Fruit fly (Drosophila melanogaster) whole organism, embryonic: ENCODE measurements around the gene CG5828.

Source experiments
- Atf3 ChIP-seq: fragments of 200-800 bp; sonication (Bioruptor generic); optimal IDR thresholded peaks from 3 replicates; lab custom pipeline; 2016; ENCODE audit warnings: missing biosample characterization, missing genetic modification characterization
- CG10321 ChIP-seq: fragments of 200-800 bp; sonication (Bioruptor generic); IDR thresholded peaks from 2 replicates; pipeline ENCODE4 v1.3.6; 2022; ENCODE audit warnings: missing biosample characterization, missing genetic modification characterization
- CG10366 ChIP-seq: fragments of 200-800 bp; sonication (Bioruptor generic); IDR thresholded peaks from 2 replicates; pipeline ENCODE4 v1.3.6; 2022; ENCODE audit warnings: missing biosample characterization, missing genetic modification characterization
- CG15514 ChIP-seq: fragments of 200-800 bp; sonication (Bioruptor generic); optimal IDR thresholded peaks from 3 replicates; lab custom pipeline; 2017; ENCODE audit warnings: missing biosample characterization, missing genetic modification characterization, mild to moderate bottlenecking, moderate library complexity, missing genetic modification reagents
- CG18262 ChIP-seq: fragments of 200-800 bp; optimal IDR thresholded peaks from 3 replicates; lab custom pipeline; 2019; ENCODE audit warnings: missing biosample characterization, mild to moderate bottlenecking, missing genetic modification characterization, moderate library complexity
- CG2199 ChIP-seq: fragments of 200-800 bp; sonication (Bioruptor generic); IDR thresholded peaks from 3 replicates; pipeline ENCODE4 v1.3.6; 2022; ENCODE audit warnings: missing biosample characterization, missing genetic modification characterization
- CG32772 ChIP-seq: fragments of 200-800 bp; sonication (Bioruptor generic); IDR thresholded peaks from 2 replicates; pipeline ENCODE4 v1.3.6; 2022; ENCODE audit warnings: missing biosample characterization, missing genetic modification characterization
- CG4730 ChIP-seq: fragments of 200-800 bp; sonication (Bioruptor generic); IDR thresholded peaks from 2 replicates; pipeline ENCODE4 v1.3.6; 2022; ENCODE audit warnings: missing biosample characterization, missing genetic modification characterization
- CG5180 ChIP-seq: fragments of 200-800 bp; sonication (Bioruptor generic); optimal IDR thresholded peaks from 3 replicates; lab custom pipeline; 2017; ENCODE audit warnings: missing biosample characterization, missing genetic modification characterization, mild to moderate bottlenecking, moderate library complexity, missing genetic modification reagents
- CG5953 ChIP-seq: fragments of 200-800 bp; sonication (Bioruptor generic); IDR thresholded peaks from 2 replicates; pipeline ENCODE4 v1.3.6; 2022; ENCODE audit warnings: missing biosample characterization, missing genetic modification characterization
- CG6683 ChIP-seq: fragments of 200-800 bp; sonication (Bioruptor generic); optimal IDR thresholded peaks from 2 replicates; lab custom pipeline; 2017; ENCODE audit warnings: missing biosample characterization, mild to moderate bottlenecking, missing genetic modification characterization, missing genetic modification reagents
- CG7745 ChIP-seq: fragments of 200-800 bp; sonication (Bioruptor generic); optimal IDR thresholded peaks from 2 replicates; lab custom pipeline; 2018; ENCODE audit warnings: missing biosample characterization, mild to moderate bottlenecking, missing genetic modification characterization, moderate library complexity
- CG9876 ChIP-seq: fragments of 200-800 bp; sonication (Bioruptor generic); optimal IDR thresholded peaks from 2 replicates; lab custom pipeline; 2016; ENCODE audit warnings: missing biosample characterization, missing genetic modification characterization
- Dek ChIP-seq: fragments of 200-800 bp; sonication (Bioruptor generic); optimal IDR thresholded peaks from 3 replicates; lab custom pipeline; 2019; ENCODE audit warnings: missing biosample characterization, mild to moderate bottlenecking, missing genetic modification characterization, moderate library complexity
- Dll ChIP-seq: fragments of 200-800 bp; sonication (Bioruptor generic); IDR thresholded peaks from 4 replicates; pipeline ENCODE4 v1.3.6; 2022; ENCODE audit warnings: missing biosample characterization, missing genetic modification characterization; ENCODE audit not compliant: partially characterized antibody
- Drgx ChIP-seq: fragments of 200-800 bp; sonication (Bioruptor generic); IDR thresholded peaks from 2 replicates; pipeline ENCODE4 v1.3.6; 2022; ENCODE audit warnings: missing biosample characterization, missing genetic modification characterization
- ERR ChIP-seq: fragments of 200-800 bp; sonication (Bioruptor generic); optimal IDR thresholded peaks from 2 replicates; lab custom pipeline; 2016; ENCODE audit warnings: missing biosample characterization, missing genetic modification characterization
- HLH54F ChIP-seq: fragments of 200-800 bp; sonication (Bioruptor generic); optimal IDR thresholded peaks from 3 replicates; lab custom pipeline; 2016; ENCODE audit warnings: missing biosample characterization, missing genetic modification characterization
- NK7.1 ChIP-seq: fragments of 200-800 bp; sonication (Bioruptor generic); optimal IDR thresholded peaks from 3 replicates; lab custom pipeline; 2016; ENCODE audit warnings: missing biosample characterization, missing genetic modification characterization
- Nf-YA ChIP-seq: fragments of 200-800 bp; sonication (Bioruptor generic); IDR thresholded peaks from 2 replicates; pipeline ENCODE4 v1.3.6; 2022; ENCODE audit warnings: missing biosample characterization, missing genetic modification characterization
- Nf-YC ChIP-seq: fragments of 200-800 bp; optimal IDR thresholded peaks from 3 replicates; lab custom pipeline; 2019; ENCODE audit warnings: missing biosample characterization, mild to moderate bottlenecking, missing genetic modification characterization, moderate library complexity
- NfI ChIP-seq: fragments of 200-800 bp; sonication (Bioruptor generic); optimal IDR thresholded peaks from 3 replicates; lab custom pipeline; 2018; ENCODE audit warnings: missing biosample characterization, mild to moderate bottlenecking, missing genetic modification characterization, moderate library complexity
- Opbp ChIP-seq: fragments of 200-800 bp; sonication (Bioruptor generic); IDR thresholded peaks from 3 replicates; pipeline ENCODE4 v1.3.6; 2022; ENCODE audit warnings: missing biosample characterization, missing genetic modification characterization; ENCODE audit not compliant: partially characterized antibody
- Side ChIP-seq: fragments of 200-800 bp; sonication (Bioruptor generic); optimal IDR thresholded peaks from 2 replicates; lab custom pipeline; 2016; ENCODE audit warnings: missing biosample characterization, missing genetic modification characterization
- Sry-δ ChIP-seq: fragments of 200-800 bp; sonication (Bioruptor generic); optimal IDR thresholded peaks from 2 replicates; lab custom pipeline; 2016; ENCODE audit warnings: missing biosample characterization, missing genetic modification characterization
- Usf ChIP-seq: fragments of 200-800 bp; sonication (Bioruptor generic); optimal IDR thresholded peaks from 2 replicates; lab custom pipeline; 2017; ENCODE audit warnings: missing genotype, missing biosample characterization, missing genetic modification characterization
- ac ChIP-seq: fragments of 200-800 bp; sonication (Bioruptor generic); optimal IDR thresholded peaks from 3 replicates; lab custom pipeline; 2017; ENCODE audit warnings: missing biosample characterization, mild to moderate bottlenecking, missing genetic modification characterization
- az2 ChIP-seq: fragments of 200-800 bp; sonication (Bioruptor generic); optimal IDR thresholded peaks from 3 replicates; lab custom pipeline; 2016; ENCODE audit warnings: missing biosample characterization, missing genetic modification characterization
- cas ChIP-seq: fragments of 200-800 bp; sonication (Bioruptor generic); IDR thresholded peaks from 2 replicates; pipeline ENCODE4 v1.3.6; 2022; ENCODE audit warnings: missing biosample characterization, missing genetic modification characterization
- chn ChIP-seq: fragments of 200-800 bp; sonication (Bioruptor generic); optimal IDR thresholded peaks from 2 replicates; lab custom pipeline; 2016; ENCODE audit warnings: missing biosample characterization, missing genetic modification characterization
- corto ChIP-seq: fragments of 200-800 bp; sonication (Bioruptor generic); optimal IDR thresholded peaks from 2 replicates; lab custom pipeline; 2016; ENCODE audit warnings: missing biosample characterization, mild to moderate bottlenecking, missing genetic modification characterization, moderate library complexity
- dati ChIP-seq: fragments of 200-800 bp; sonication (Bioruptor generic); IDR thresholded peaks from 2 replicates; pipeline ENCODE4 v1.3.6; 2022; ENCODE audit warnings: missing biosample characterization, missing genetic modification characterization
- en ChIP-seq: fragments of 200-800 bp; sonication (Bioruptor generic); optimal IDR thresholded peaks from 2 replicates; lab custom pipeline; 2016; ENCODE audit warnings: missing biosample characterization, missing genetic modification characterization
- fd64A ChIP-seq: fragments of 200-800 bp; sonication (Bioruptor generic); optimal IDR thresholded peaks from 3 replicates; lab custom pipeline; 2018; ENCODE audit warnings: missing biosample characterization, mild to moderate bottlenecking, missing genetic modification characterization
- grn ChIP-seq: fragments of 200-800 bp; sonication (Bioruptor generic); optimal IDR thresholded peaks from 3 replicates; lab custom pipeline; 2017; ENCODE audit warnings: missing biosample characterization, missing genetic modification characterization
- gro ChIP-seq: fragments of 200-800 bp; sonication (Bioruptor generic); optimal IDR thresholded peaks from 2 replicates; lab custom pipeline; 2016; ENCODE audit warnings: missing biosample characterization, missing genetic modification characterization
- gsb-n ChIP-seq: fragments of 200-800 bp; sonication (Bioruptor generic); optimal IDR thresholded peaks from 3 replicates; lab custom pipeline; 2018; ENCODE audit warnings: missing biosample characterization, mild to moderate bottlenecking, missing genetic modification characterization
- kah ChIP-seq: fragments of 200-800 bp; sonication (Bioruptor generic); optimal IDR thresholded peaks from 2 replicates; lab custom pipeline; 2018; ENCODE audit warnings: missing biosample characterization, mild to moderate bottlenecking, missing genetic modification characterization
- kay ChIP-seq: fragments of 200-800 bp; sonication (Bioruptor generic); optimal IDR thresholded peaks from 2 replicates; lab custom pipeline; 2016; ENCODE audit warnings: missing biosample characterization, missing genetic modification characterization
- lab ChIP-seq: fragments of 200-800 bp; sonication (Bioruptor generic); optimal IDR thresholded peaks from 3 replicates; lab custom pipeline; 2017; ENCODE audit warnings: missing biosample characterization, missing genetic modification characterization, mild to moderate bottlenecking, moderate library complexity, missing genetic modification reagents
- maf-S ChIP-seq: fragments of 200-800 bp; sonication (Bioruptor generic); optimal IDR thresholded peaks from 2 replicates; lab custom pipeline; 2016; ENCODE audit warnings: missing biosample characterization, missing genetic modification characterization
- onecut ChIP-seq: fragments of 200-800 bp; sonication (Bioruptor generic); IDR thresholded peaks from 2 replicates; pipeline ENCODE4 v1.3.6; 2022; ENCODE audit warnings: missing biosample characterization, missing genetic modification characterization
- peb ChIP-seq: fragments of 200-800 bp; sonication (Bioruptor generic); IDR thresholded peaks from 2 replicates; pipeline ENCODE4 v1.3.6; 2022; ENCODE audit warnings: missing biosample characterization, missing genetic modification characterization
- pfk ChIP-seq: fragments of 200-800 bp; sonication (Bioruptor generic); optimal IDR thresholded peaks from 2 replicates; lab custom pipeline; 2018; ENCODE audit warnings: missing biosample characterization, mild to moderate bottlenecking, missing genetic modification characterization, moderate library complexity
- pum ChIP-seq: fragments of 200-800 bp; sonication (Bioruptor generic); optimal IDR thresholded peaks from 2 replicates; lab custom pipeline; 2016; ENCODE audit warnings: missing biosample characterization, missing genetic modification characterization
- rib ChIP-seq: fragments of 200-800 bp; sonication (Bioruptor generic); IDR thresholded peaks from 2 replicates; pipeline ENCODE4 v1.3.6; 2022; ENCODE audit warnings: missing biosample characterization, missing genetic modification characterization
- slp2 ChIP-seq: fragments of 200-800 bp; sonication (Bioruptor generic); optimal IDR thresholded peaks from 2 replicates; lab custom pipeline; 2016; ENCODE audit warnings: missing biosample characterization, missing genetic modification characterization
- sug ChIP-seq: fragments of 200-800 bp; optimal IDR thresholded peaks from 2 replicates; lab custom pipeline; 2019; ENCODE audit warnings: missing biosample characterization, mild to moderate bottlenecking, missing genetic modification characterization, moderate library complexity
- tgo ChIP-seq: fragments of 200-800 bp; sonication (Bioruptor generic); IDR thresholded peaks from 3 replicates; pipeline ENCODE4 v1.3.6; 2022; ENCODE audit warnings: missing biosample characterization, missing genetic modification characterization
- unpg ChIP-seq: fragments of 200-800 bp; sonication (Bioruptor generic); optimal IDR thresholded peaks from 3 replicates; lab custom pipeline; 2018; ENCODE audit warnings: missing biosample characterization, mild to moderate bottlenecking, missing genetic modification characterization, moderate library complexity
- wek ChIP-seq: fragments of 200-800 bp; sonication (Bioruptor generic); optimal IDR thresholded peaks from 3 replicates; lab custom pipeline; 2018; ENCODE audit warnings: missing biosample characterization, mild to moderate bottlenecking, missing genetic modification characterization, moderate library complexity

Gene CG5828

dm6 chr2L:5060952-5061478 lies 32.8 kb upstream of the CG5828 start (continued):
- TF ChIP-seq dati (GFP tag; lab: Robert Waterston, UW): no peak
- peak; percentile 22; the same call in 1 of the 2 replicates for TF ChIP-seq CG10321 (GFP tag; lab: Robert Waterston, UW)
- peak; percentile 46; the same call in 1 of the 2 replicates for TF ChIP-seq CG4730 (GFP tag; lab: Robert Waterston, UW)
- TF ChIP-seq NK7.1 (GFP tag; lab: Kevin White, UChicago): peak; percentile 70
- TF ChIP-seq HLH54F (GFP tag; lab: Kevin White, UChicago): peak; percentile 22
- no peak for TF ChIP-seq kah (GFP tag; lab: Kevin White, UChicago)
- TF ChIP-seq CG18262 (tag; lab: Kevin White, UChicago): peak; percentile 45
- peak; percentile 77; the same call in 1 of the 2 replicates for TF ChIP-seq CG5953 (GFP tag; lab: Robert Waterston, UW)
- TF ChIP-seq pum: peak; percentile 80
- no peak for TF ChIP-seq Dll
- TF ChIP-seq unpg (GFP tag; lab: Kevin White, UChicago): peak; percentile 62
- no peak for TF ChIP-seq Usf (GFP tag; lab: Kevin White, UChicago)
- TF ChIP-seq Opbp (GFP tag; lab: Robert Waterston, UW): no peak
- peak; percentile 42 for TF ChIP-seq az2 (GFP tag; lab: Kevin White, UChicago)
- no peak for TF ChIP-seq CG7745
- no peak for TF ChIP-seq fd64A
- TF ChIP-seq wek: peak; percentile 37
- peak; percentile 27 for TF ChIP-seq Sry-δ (GFP tag; lab: Kevin White, UChicago)
- TF ChIP-seq ERR (GFP tag; lab: Kevin White, UChicago): peak; percentile 47
- TF ChIP-seq CG9876: no peak
- TF ChIP-seq chn (GFP tag; lab: Kevin White, UChicago): no peak
- TF ChIP-seq CG2199 (GFP tag; lab: Robert Waterston, UW): no peak
- peak; percentile 10 for TF ChIP-seq CG5180 (GFP tag; lab: Kevin White, UChicago)
- TF ChIP-seq Nf-YA (GFP tag; lab: Robert Waterston, UW): no peak
- no peak for TF ChIP-seq Drgx
- peak; percentile 24 for TF ChIP-seq grn (GFP tag; lab: Kevin White, UChicago)
- TF ChIP-seq cas: no peak
- TF ChIP-seq Nf-YC: peak; percentile 28
- peak; percentile 32 for TF ChIP-seq slp2
- peak; percentile 74 for TF ChIP-seq kay
- TF ChIP-seq lab (GFP tag; lab: Kevin White, UChicago): peak; percentile 91
- peak; percentile 40 for TF ChIP-seq NfI
- TF ChIP-seq rib (GFP tag; lab: Robert Waterston, UW): 0 out of 2 replicates have a peak, but pooled peaks have one; percentile 35
- no peak for TF ChIP-seq CG32772 (GFP tag; lab: Robert Waterston, UW)
- TF ChIP-seq CG10366 (GFP tag; lab: Robert Waterston, UW): peak; percentile 51
- 0 out of 2 replicates have a peak, but pooled peaks have one; percentile 16 for TF ChIP-seq peb (GFP tag; lab: Robert Waterston, UW)
- TF ChIP-seq en (GFP tag; lab: Kevin White, UChicago): peak; percentile 69
- peak; percentile 71 for TF ChIP-seq maf-S (GFP tag; lab: Kevin White, UChicago)
- TF ChIP-seq tgo (GFP tag; lab: Robert Waterston, UW): peak; percentile 69; the same call in 2 of the 3 replicates
- peak; percentile 41; the same call in 1 of the 2 replicates for TF ChIP-seq onecut (GFP tag; lab: Robert Waterston, UW)
- peak; percentile 76 for TF ChIP-seq CG15514 (GFP tag; lab: Kevin White, UChicago)
- peak; percentile 51 for TF ChIP-seq corto (GFP tag; lab: Kevin White, UChicago)
- TF ChIP-seq pfk (GFP tag; lab: Kevin White, UChicago): no peak
- peak; percentile 77 for TF ChIP-seq sug (tag; lab: Kevin White, UChicago)
- TF ChIP-seq Dek (tag; lab: Kevin White, UChicago): peak; percentile 56
- TF ChIP-seq gsb-n (tag; lab: Kevin White, UChicago): peak; percentile 32
- no peak for TF ChIP-seq Atf3 (GFP tag; lab: Kevin White, UChicago)
- no peak for TF ChIP-seq ac (GFP tag; lab: Kevin White, UChicago)
- TF ChIP-seq Side (GFP tag; lab: Kevin White, UChicago): peak; percentile 84
- TF ChIP-seq CG6683 (GFP tag; lab: Kevin White, UChicago): peak; percentile 61
- TF ChIP-seq gro (GFP tag; lab: Kevin White, UChicago): peak; percentile 27
